Worm (Caenorhabditis elegans): Measurements from ENCODE around the gene zim-3.

DNA sequence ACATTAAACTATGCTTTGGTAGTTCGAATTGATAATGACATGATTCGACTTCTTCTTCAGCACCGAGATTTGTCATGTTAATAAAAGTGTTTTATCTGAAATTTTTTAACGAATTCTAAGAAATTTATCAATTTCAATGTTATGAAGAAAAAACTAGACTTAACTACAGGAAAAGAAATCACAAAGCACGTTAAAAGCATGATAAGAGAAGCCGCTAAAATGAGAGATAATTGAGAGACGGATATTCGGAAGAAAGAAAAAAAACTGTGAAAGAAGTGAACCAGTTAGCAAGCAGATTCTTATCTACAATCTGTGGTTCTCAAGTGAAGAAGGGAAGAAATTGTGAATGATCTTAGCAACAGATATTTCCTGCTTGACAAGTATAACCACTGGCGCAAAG, 30.6 kb downstream of the zim-3 start, which contains the start of gene C43F9.4:
- no peak for TF ChIP-seq ama-1 (optimal IDR thresholded peaks at IDR 0.05)
- no peak for TF ChIP-seq nhr-76 (tag; optimal IDR thresholded peaks at IDR 0.05)
- no peak for TF ChIP-seq hlh-11 (tag; optimal IDR thresholded peaks at IDR 0.05)
- TF ChIP-seq nhr-11 (tag; optimal IDR thresholded peaks at IDR 0.05): no peak
- TF ChIP-seq nhr-48 (tag; optimal IDR thresholded peaks at IDR 0.05): no peak
- no peak for TF ChIP-seq ceh-28 (tag; optimal IDR thresholded peaks at IDR 0.05)
- no peak for TF ChIP-seq nhr-6 (tag; optimal IDR thresholded peaks at IDR 0.05)
- no peak for TF ChIP-seq hmg-1.1 (GFP tag; IDR thresholded peaks at IDR 0.05)
- no peak for TF ChIP-seq nhr-111 (GFP tag; optimal IDR thresholded peaks at IDR 0.05)
- no peak for TF ChIP-seq lsy-2 (tag; optimal IDR thresholded peaks at IDR 0.05)

Data from whole organism, L4 larva.